Fruit fly (Drosophila melanogaster) whole organism, embryonic: ENCODE measurements around the gene CG5966.

Experiments used
- Atf-2 ChIP-seq: fragments of 200-800 bp; sonication (Bioruptor generic); optimal IDR thresholded peaks from 2 replicates; lab custom pipeline; 2016; ENCODE audit warnings: missing biosample characterization, missing genetic modification characterization
- B-H1 ChIP-seq: fragments of 200-800 bp; sonication (Bioruptor generic); IDR thresholded peaks from 3 replicates; pipeline ENCODE4 v1.3.6; 2022; ENCODE audit warnings: missing biosample characterization, missing genetic modification characterization
- CG10543 ChIP-seq: fragments of 200-800 bp; sonication (Bioruptor generic); optimal IDR thresholded peaks from 3 replicates; lab custom pipeline; 2017; ENCODE audit warnings: missing biosample characterization, mild to moderate bottlenecking, missing genetic modification characterization, moderate library complexity
- CG11504 ChIP-seq: fragments of 200-800 bp; sonication (Bioruptor generic); optimal IDR thresholded peaks from 3 replicates; lab custom pipeline; 2019; ENCODE audit warnings: missing biosample characterization, mild to moderate bottlenecking, missing genetic modification characterization, moderate library complexity
- CG12236 ChIP-seq: fragments of 200-800 bp; sonication (Bioruptor generic); optimal IDR thresholded peaks from 2 replicates; lab custom pipeline; 2016; ENCODE audit warnings: missing biosample characterization, missing genetic modification characterization
- CG12299 ChIP-seq: fragments of 200-800 bp; sonication (Bioruptor generic); optimal IDR thresholded peaks from 2 replicates; lab custom pipeline; 2018; ENCODE audit warnings: missing biosample characterization, mild to moderate bottlenecking, missing genetic modification characterization
- CG1233 ChIP-seq: fragments of 200-800 bp; sonication (Bioruptor generic); optimal IDR thresholded peaks from 4 replicates; lab custom pipeline; 2018; ENCODE audit warnings: missing biosample characterization, mild to moderate bottlenecking, missing genetic modification characterization
- CG12744 ChIP-seq: fragments of 200-800 bp; sonication (Bioruptor generic); optimal IDR thresholded peaks from 2 replicates; lab custom pipeline; 2016; ENCODE audit warnings: missing biosample characterization, missing genetic modification characterization
- CG12942 ChIP-seq: fragments of 200-800 bp; sonication (Bioruptor generic); optimal IDR thresholded peaks from 3 replicates; lab custom pipeline; 2016; ENCODE audit warnings: missing biosample characterization, missing genetic modification characterization
- CG14965 ChIP-seq: fragments of 200-800 bp; sonication (Bioruptor generic); optimal IDR thresholded peaks from 2 replicates; lab custom pipeline; 2016; ENCODE audit warnings: missing biosample characterization, missing genetic modification characterization, borderline replicate concordance
- CG1647 ChIP-seq: fragments of 200-800 bp; sonication (Bioruptor generic); optimal IDR thresholded peaks from 3 replicates; lab custom pipeline; 2016; ENCODE audit warnings: missing biosample characterization, missing genetic modification characterization
- CG17568 ChIP-seq: fragments of 200-800 bp; sonication (Bioruptor generic); optimal IDR thresholded peaks from 2 replicates; lab custom pipeline; 2018; ENCODE audit warnings: missing biosample characterization, mild to moderate bottlenecking, missing genetic modification characterization, moderate library complexity
- CG1832 ChIP-seq: fragments of 200-800 bp; sonication (Bioruptor generic); optimal IDR thresholded peaks from 2 replicates; lab custom pipeline; 2017; ENCODE audit warnings: missing biosample characterization, mild to moderate bottlenecking, missing genetic modification characterization, inconsistent platforms
- CG3407 ChIP-seq: fragments of 200-800 bp; sonication (Bioruptor generic); optimal IDR thresholded peaks from 2 replicates; lab custom pipeline; 2018; ENCODE audit warnings: missing biosample characterization, mild to moderate bottlenecking, missing genetic modification characterization
- CG3847 ChIP-seq: fragments of 200-800 bp; sonication (Bioruptor generic); IDR thresholded peaks from 2 replicates; pipeline ENCODE4 v1.3.6; 2022; ENCODE audit warnings: missing biosample characterization, missing genetic modification characterization
- CG7786 ChIP-seq: fragments of 200-800 bp; sonication (Bioruptor generic); optimal IDR thresholded peaks from 2 replicates; lab custom pipeline; 2016; ENCODE audit warnings: missing biosample characterization, missing genetic modification characterization
- CG7987 ChIP-seq: fragments of 200-800 bp; sonication (Bioruptor generic); optimal IDR thresholded peaks from 2 replicates; lab custom pipeline; 2018; ENCODE audit warnings: missing biosample characterization, mild to moderate bottlenecking, missing genetic modification characterization, moderate library complexity
- CG8290 ChIP-seq, 3 experiments: fragments of 200-800 bp; sonication (Bioruptor generic); optimal IDR thresholded peaks; 2 replicates each; lab custom pipeline; 2016 to 2019; ENCODE audit warnings: missing biosample characterization in 3 of 3, missing genetic modification characterization in 3 of 3, mild to moderate bottlenecking in 2 of 3, moderate library complexity in 1 of 3
- CG8478 ChIP-seq: fragments of >200 bp; optimal IDR thresholded peaks from 2 replicates; lab custom pipeline; 2018
- CTCF ChIP-seq: fragments of 200-800 bp; sonication (Bioruptor generic); optimal IDR thresholded peaks from 2 replicates; lab custom pipeline; 2017; ENCODE audit warnings: missing biosample characterization, mild to moderate bottlenecking, missing genetic modification characterization, moderate library complexity
- Camta ChIP-seq: fragments of 200-800 bp; sonication (Bioruptor generic); optimal IDR thresholded peaks from 2 replicates; lab custom pipeline; 2016; ENCODE audit warnings: missing biosample characterization, missing genetic modification characterization
- Dad ChIP-seq: fragments of 200-800 bp; sonication (Bioruptor generic); optimal IDR thresholded peaks from 3 replicates; lab custom pipeline; 2016; ENCODE audit warnings: missing biosample characterization, missing genetic modification characterization
- Ets65A ChIP-seq: fragments of 200-800 bp; sonication (Bioruptor generic); peaks from one replicate; lab custom pipeline; 2016; ENCODE audit warnings: missing biosample characterization, missing genetic modification characterization
- Fer2 ChIP-seq: fragments of 200-800 bp; sonication (Bioruptor generic); optimal IDR thresholded peaks from 2 replicates; lab custom pipeline; 2018; ENCODE audit warnings: missing biosample characterization, mild to moderate bottlenecking, missing genetic modification characterization, moderate library complexity
- Hr3 ChIP-seq: fragments of 200-800 bp; sonication (Bioruptor generic); optimal IDR thresholded peaks from 3 replicates; lab custom pipeline; 2016; ENCODE audit warnings: missing biosample characterization, missing genetic modification characterization
- Mes4 ChIP-seq: fragments of 200-800 bp; sonication (Bioruptor generic); optimal IDR thresholded peaks from 2 replicates; lab custom pipeline; 2016; ENCODE audit warnings: missing biosample characterization, missing genetic modification characterization
- Nf-YC ChIP-seq: fragments of 200-800 bp; optimal IDR thresholded peaks from 3 replicates; lab custom pipeline; 2019; ENCODE audit warnings: missing biosample characterization, mild to moderate bottlenecking, missing genetic modification characterization, moderate library complexity
- Optix ChIP-seq: fragments of 200-800 bp; sonication (Bioruptor generic); IDR thresholded peaks from 3 replicates; pipeline ENCODE4 v1.3.6; 2022; ENCODE audit warnings: missing biosample characterization, missing genetic modification characterization
- Pdp1 ChIP-seq, 2 experiments: fragments of 200-800 bp; sonication (Bioruptor generic); optimal IDR thresholded peaks; 3 replicates each; lab custom pipeline; 2016; ENCODE audit warnings: missing biosample characterization in 2 of 2, missing genetic modification characterization in 2 of 2, mild to moderate bottlenecking in 1 of 2, moderate library complexity in 1 of 2
- Poxn ChIP-seq: fragments of 200-800 bp; sonication (Bioruptor generic); IDR thresholded peaks from 2 replicates; pipeline ENCODE4 v1.3.6; 2022; ENCODE audit warnings: missing biosample characterization, missing genetic modification characterization
- Rx ChIP-seq: fragments of 200-800 bp; sonication (Bioruptor generic); IDR thresholded peaks from 2 replicates; pipeline ENCODE4 v1.3.6; 2022; ENCODE audit warnings: missing biosample characterization, missing genetic modification characterization
- Sry-β ChIP-seq: fragments of 200-800 bp; sonication (Bioruptor generic); optimal IDR thresholded peaks from 2 replicates; lab custom pipeline; 2018; ENCODE audit warnings: missing biosample characterization, mild to moderate bottlenecking, missing genetic modification characterization, moderate library complexity
- TFAM ChIP-seq: fragments of 200-800 bp; sonication (Bioruptor generic); optimal IDR thresholded peaks from 2 replicates; lab custom pipeline; 2017; ENCODE audit warnings: missing biosample characterization, missing genetic modification characterization, inconsistent platforms
- Tbp ChIP-seq: fragments of >200 bp; optimal IDR thresholded peaks from 2 replicates; lab custom pipeline; 2018; ENCODE audit warnings: missing biosample characterization, missing genetic modification characterization
- aop ChIP-seq: fragments of 200-800 bp; sonication (Bioruptor generic); IDR thresholded peaks from 2 replicates; pipeline ENCODE4 v1.3.6; 2022; ENCODE audit warnings: missing biosample characterization, missing genetic modification characterization
- bbx ChIP-seq: fragments of 200-800 bp; sonication (Bioruptor generic); IDR thresholded peaks from 2 replicates; pipeline ENCODE4 v1.3.6; 2022; ENCODE audit warnings: missing biosample characterization, missing genetic modification characterization; ENCODE audit not compliant: partially characterized antibody
- crc ChIP-seq: fragments of 200-800 bp; sonication (Bioruptor generic); optimal IDR thresholded peaks from 2 replicates; lab custom pipeline; 2016; ENCODE audit warnings: missing biosample characterization, missing genetic modification characterization
- dan ChIP-seq: fragments of 200-800 bp; sonication (Bioruptor generic); IDR thresholded peaks from 2 replicates; pipeline ENCODE4 v1.3.6; 2022; ENCODE audit warnings: missing biosample characterization, missing genetic modification characterization
- eve ChIP-seq, 2 experiments: fragments of >200 bp; optimal IDR thresholded peaks; 2 replicates each; lab custom pipeline; 2017; ENCODE audit warnings: missing biosample characterization in 2 of 2, missing genetic modification characterization in 2 of 2
- fd3F ChIP-seq: fragments of 200-800 bp; sonication (Bioruptor generic); optimal IDR thresholded peaks from 2 replicates; lab custom pipeline; 2018; ENCODE audit warnings: missing biosample characterization, mild to moderate bottlenecking, missing genetic modification characterization, moderate library complexity
- gsb ChIP-seq: fragments of 200-800 bp; sonication (Bioruptor generic); IDR thresholded peaks from 2 replicates; pipeline ENCODE4 v1.3.6; 2022; ENCODE audit warnings: missing biosample characterization, missing genetic modification characterization
- jing ChIP-seq: fragments of 200-800 bp; sonication (Bioruptor generic); optimal IDR thresholded peaks from 2 replicates; lab custom pipeline; 2018; ENCODE audit warnings: missing biosample characterization, mild to moderate bottlenecking, missing genetic modification characterization
- klu ChIP-seq: fragments of 200-800 bp; sonication (Bioruptor generic); IDR thresholded peaks from 2 replicates; pipeline ENCODE4 v1.3.6; 2022; ENCODE audit warnings: missing biosample characterization, missing genetic modification characterization
- lilli ChIP-seq: fragments of 200-800 bp; sonication (Bioruptor generic); optimal IDR thresholded peaks from 3 replicates; lab custom pipeline; 2016; ENCODE audit warnings: missing biosample characterization, missing genetic modification characterization
- mirr ChIP-seq: fragments of 200-800 bp; sonication (Bioruptor generic); optimal IDR thresholded peaks from 3 replicates; lab custom pipeline; 2018; ENCODE audit warnings: missing biosample characterization, mild to moderate bottlenecking, missing genetic modification characterization
- oc ChIP-seq: fragments of 200-800 bp; sonication (Bioruptor generic); optimal IDR thresholded peaks from 2 replicates; lab custom pipeline; 2018; ENCODE audit warnings: missing biosample characterization, mild to moderate bottlenecking, missing genetic modification characterization, moderate library complexity
- pfk ChIP-seq: fragments of 200-800 bp; sonication (Bioruptor generic); optimal IDR thresholded peaks from 2 replicates; lab custom pipeline; 2018; ENCODE audit warnings: missing biosample characterization, mild to moderate bottlenecking, missing genetic modification characterization, moderate library complexity
- repo ChIP-seq: fragments of 200-800 bp; sonication (Bioruptor generic); optimal IDR thresholded peaks from 2 replicates; lab custom pipeline; 2016; ENCODE audit warnings: missing biosample characterization, missing genetic modification characterization
- sc ChIP-seq, 3 experiments: fragments of >200 bp in 2 of 3; fragments of 200-800 bp in 1 of 3; sonication (Bioruptor generic) in 1 of 3; optimal IDR thresholded peaks; 2 replicates in 2 of 3; 3 replicates in 1 of 3; lab custom pipeline; 2017; ENCODE audit warnings: mild to moderate bottlenecking in 1 of 3, missing biosample characterization in 1 of 3, missing genetic modification characterization in 1 of 3, missing genetic modification reagents in 1 of 3
- schlank ChIP-seq: fragments of 200-800 bp; sonication (Bioruptor generic); optimal IDR thresholded peaks from 2 replicates; lab custom pipeline; 2018; ENCODE audit warnings: missing biosample characterization, mild to moderate bottlenecking, missing genetic modification characterization

Gene CG5966

DNA sequence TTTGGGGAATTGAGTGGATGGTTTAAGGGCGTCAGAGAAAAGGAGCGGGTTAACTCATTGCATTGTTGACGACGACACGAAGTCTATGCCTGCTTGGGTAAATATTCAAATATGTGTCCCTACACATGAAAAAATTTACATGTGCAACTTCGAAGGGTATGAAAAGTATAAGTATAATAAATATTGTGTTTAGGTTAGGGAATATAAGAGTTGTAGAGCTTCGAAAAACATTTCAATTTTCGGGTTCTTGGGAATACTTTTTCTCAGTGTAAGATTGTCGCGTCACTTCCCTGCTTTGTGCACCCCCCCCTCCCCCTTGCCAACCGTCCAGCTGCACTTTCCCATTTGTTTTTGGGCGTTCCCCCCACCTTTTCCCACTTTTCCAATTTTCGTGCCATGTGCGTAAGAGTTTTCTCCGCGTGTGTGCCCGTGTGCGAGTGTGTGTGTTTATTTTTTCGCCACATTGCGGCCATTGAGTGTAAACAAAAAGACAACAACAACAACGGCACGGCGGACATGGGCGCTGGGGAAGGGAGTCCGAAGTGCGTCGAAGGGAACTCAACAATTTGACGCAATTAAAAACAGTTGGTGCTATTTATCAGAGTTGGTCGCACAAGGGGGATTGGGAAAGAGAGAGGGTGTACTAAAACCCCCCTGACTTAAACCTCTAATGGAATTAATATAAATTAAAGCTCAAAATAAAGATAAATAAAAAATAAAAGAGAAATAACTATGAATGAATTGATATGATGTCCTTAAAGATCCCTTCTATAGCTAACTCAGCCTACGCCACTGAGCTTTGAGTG is 18.5 kb upstream of the CG5966 start (continued):
- TF ChIP-seq sc (optimal IDR thresholded peaks at IDR 0.05; lab: Kevin White, UChicago): no peak
- TF ChIP-seq sc (GFP tag; optimal IDR thresholded peaks at IDR 0.05; lab: Kevin White, UChicago): no peak
- no peak for TF ChIP-seq Camta (GFP tag; lab: Kevin White, UChicago)
- TF ChIP-seq Hr3: peak; percentile 47
- peak; percentile 55 for TF ChIP-seq CG10543 (GFP tag; lab: Kevin White, UChicago)
- no peak; the same call in 2 of the 3 replicates for TF ChIP-seq Optix (GFP tag; lab: Robert Waterston, UW)
- no peak for TF ChIP-seq Atf-2 (GFP tag; lab: Kevin White, UChicago)
- TF ChIP-seq Pdp1 (GFP tag; optimal IDR thresholded peaks at IDR 0.05; lab: Kevin White, UChicago): peak in 1 of 2 experiments; percentile 15
- no peak for TF ChIP-seq crc (GFP tag; lab: Kevin White, UChicago)
- peak; percentile 23 for TF ChIP-seq lilli (GFP tag; lab: Kevin White, UChicago)
- 0 out of 2 replicates have a peak, but pooled peaks have one; percentile 6 for TF ChIP-seq bbx (GFP tag; lab: Robert Waterston, UW)
- no peak for TF ChIP-seq TFAM (GFP tag; lab: Kevin White, UChicago)
- no peak for TF ChIP-seq Mes4 (GFP tag; lab: Kevin White, UChicago)
- peak; percentile 33 for TF ChIP-seq CG1233 (GFP tag; lab: Kevin White, UChicago)
- peak; percentile 56 for TF ChIP-seq CG11504 (tag; lab: Kevin White, UChicago)
- TF ChIP-seq CG14965 (GFP tag; lab: Kevin White, UChicago): no peak
- TF ChIP-seq CG1647 (GFP tag; lab: Kevin White, UChicago): no peak
- TF ChIP-seq CTCF (GFP tag; lab: Kevin White, UChicago): no peak
- TF ChIP-seq Nf-YC (tag; lab: Kevin White, UChicago): peak; percentile 35
- TF ChIP-seq Tbp (GFP tag; lab: Kevin White, UChicago): no peak
- TF ChIP-seq Fer2 (tag; lab: Kevin White, UChicago): no peak
- TF ChIP-seq eve (GFP tag; optimal IDR thresholded peaks at IDR 0.05; lab: Kevin White, UChicago): peak in 1 of 2 experiments; percentile 16
- TF ChIP-seq CG1832: no peak
- no peak for TF ChIP-seq B-H1 (GFP tag; lab: Robert Waterston, UW)
- TF ChIP-seq Sry-β (GFP tag; lab: Kevin White, UChicago): no peak
- TF ChIP-seq CG8478 (lab: Kevin White, UChicago): no peak
- TF ChIP-seq CG12942: no peak
- TF ChIP-seq CG7786 (GFP tag; lab: Kevin White, UChicago): no peak
- no peak for TF ChIP-seq repo (GFP tag; lab: Kevin White, UChicago)
- no peak for TF ChIP-seq jing
- no peak for TF ChIP-seq schlank
- TF ChIP-seq gsb: no peak
- 0 out of 2 replicates have a peak, but pooled peaks have one; percentile 26 for TF ChIP-seq dan (GFP tag; lab: Robert Waterston, UW)
- TF ChIP-seq CG8290 (GFP tag; optimal IDR thresholded peaks at IDR 0.05; lab: Kevin White, UChicago): peak; percentile 41
- TF ChIP-seq CG8290 (tag; optimal IDR thresholded peaks at IDR 0.05; lab: Kevin White, UChicago): no peak
- TF ChIP-seq CG17568 (GFP tag; lab: Kevin White, UChicago): no peak
- TF ChIP-seq pfk (GFP tag; lab: Kevin White, UChicago): no peak
- TF ChIP-seq Ets65A: peak; percentile 59
- TF ChIP-seq CG12236 (GFP tag; lab: Kevin White, UChicago): no peak
- no peak for TF ChIP-seq oc
- no peak for TF ChIP-seq Dad (GFP tag; lab: Kevin White, UChicago)
- TF ChIP-seq Rx (GFP tag; lab: Robert Waterston, UW): peak; percentile 27; the same call in 1 of the 2 replicates
- no peak for TF ChIP-seq CG12744 (GFP tag; lab: Kevin White, UChicago)
- TF ChIP-seq mirr (GFP tag; lab: Kevin White, UChicago): no peak
- peak; percentile 4 for TF ChIP-seq fd3F (GFP tag; lab: Kevin White, UChicago)
- no peak for TF ChIP-seq aop (GFP tag; lab: Robert Waterston, UW)
- TF ChIP-seq CG7987: no peak
- no peak for TF ChIP-seq CG3407
- TF ChIP-seq CG3847: no peak
- TF ChIP-seq klu (GFP tag; lab: Robert Waterston, UW): no peak
- no peak for TF ChIP-seq Poxn (GFP tag; lab: Robert Waterston, UW)
- TF ChIP-seq CG12299: no peak
